Fruit fly (Drosophila melanogaster): ENCODE data around the gene Usp39.
A peak's percentile ranks its signal among the peaks of the same experiment; 100 is the strongest.

Gene Usp39

DNA sequence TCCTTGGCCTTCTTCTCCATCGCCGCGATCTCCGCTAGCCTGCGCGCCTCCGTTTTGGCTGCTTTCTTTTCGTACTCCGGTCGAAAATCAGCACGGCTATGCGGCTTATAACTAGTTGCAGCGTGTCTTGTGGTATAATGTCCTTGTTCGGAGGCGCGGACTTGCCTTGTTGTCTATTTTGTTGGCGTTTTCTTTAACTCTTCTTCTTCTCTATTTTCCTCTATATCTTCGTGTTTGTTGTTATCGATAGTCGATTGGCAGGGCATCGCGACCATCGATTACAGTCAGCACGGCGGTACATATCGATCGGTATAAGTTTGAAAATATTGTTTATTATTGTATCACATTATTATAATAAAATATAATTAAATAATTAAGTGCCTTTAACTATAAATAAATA is 35.4 kb downstream of the Usp39 start, which contains the start of gene Flacc:
Flacc (minus strand) TSS at position 204 of the 400 bp plus-strand sequence.
- no peak for TF ChIP-seq CG34367 (tag; optimal IDR thresholded peaks at IDR 0.05)
- peak; percentile 65 for TF ChIP-seq D1 (tag; optimal IDR thresholded peaks at IDR 0.05)
- TF ChIP-seq rn (GFP tag; IDR thresholded peaks at IDR 0.05) = no peak

dm6 chrX:18894146-18894545 is 36.1 kb downstream of the Usp39 start, which contains the start of gene SdhBL:
Gene SdhBL, plus strand, starts transcription at chrX:18894446.
- TF ChIP-seq CG8159 (tag; optimal IDR thresholded peaks at IDR 0.05) (no peak), Pif1B (GFP tag; optimal IDR thresholded peaks at IDR 0.05) (no peak), CG15710 (tag; optimal IDR thresholded peaks at IDR 0.05) (no peak), EcR (GFP tag; optimal IDR thresholded peaks at IDR 0.05) (no peak), fd96Ca (GFP tag; IDR thresholded peaks at IDR 0.05) (no peak), CG8301 (tag; optimal IDR thresholded peaks at IDR 0.05) (no peak), Pif1A (GFP tag; optimal IDR thresholded peaks at IDR 0.05) (no peak), CG34367 (tag; optimal IDR thresholded peaks at IDR 0.05) (no peak), CG4496 (GFP tag; IDR thresholded peaks at IDR 0.05) (no peak), CG9948 (tag; optimal IDR thresholded peaks at IDR 0.05) (no peak)

- no peak for TF ChIP-seq CG4496 (GFP tag; IDR thresholded peaks at IDR 0.05)
- TF ChIP-seq D1 (tag; optimal IDR thresholded peaks at IDR 0.05) = no peak
- no peak for TF ChIP-seq CG15710 (tag; optimal IDR thresholded peaks at IDR 0.05)
- TF ChIP-seq Pif1A (GFP tag; optimal IDR thresholded peaks at IDR 0.05) = no peak
- TF ChIP-seq Snoo (tag; optimal IDR thresholded peaks at IDR 0.05) = no peak
Measured at dm6 chrX:18897294-18897693, 39.3 kb downstream of the Usp39 start.

dm6 chrX:18897906-18898305 is 39.9 kb downstream of the Usp39 start:
- TF ChIP-seq Snoo (tag; optimal IDR thresholded peaks at IDR 0.05) (no peak), CG32121 (GFP tag; IDR thresholded peaks at IDR 0.05) (no peak), Pif1B (GFP tag; optimal IDR thresholded peaks at IDR 0.05) (no peak), D1 (tag; optimal IDR thresholded peaks at IDR 0.05) (no peak), CG4496 (GFP tag; IDR thresholded peaks at IDR 0.05) (no peak), CG14655 (GFP tag; optimal IDR thresholded peaks at IDR 0.05) (peak; percentile 26), CG15710 (tag; optimal IDR thresholded peaks at IDR 0.05) (peak; percentile 24), Pif1A (GFP tag; optimal IDR thresholded peaks at IDR 0.05) (no peak), EcR (GFP tag; optimal IDR thresholded peaks at IDR 0.05) (no peak), CG8301 (tag; optimal IDR thresholded peaks at IDR 0.05) (peak; percentile 31), CG34367 (tag; optimal IDR thresholded peaks at IDR 0.05) (no peak), Ets98B (GFP tag; IDR thresholded peaks at IDR 0.05) (no peak), CG10348 (GFP tag; IDR thresholded peaks at IDR 0.05) (no peak), CG8159 (tag; optimal IDR thresholded peaks at IDR 0.05) (peak; percentile 39), rn (GFP tag; IDR thresholded peaks at IDR 0.05) (no peak), fd96Ca (GFP tag; IDR thresholded peaks at IDR 0.05) (no peak), CG13204 (GFP tag; optimal IDR thresholded peaks at IDR 0.05) (no peak), CG12605 (GFP tag; IDR thresholded peaks at IDR 0.05) (no peak), gl (tag; optimal IDR thresholded peaks at IDR 0.05) (no peak), CG17806 (tag; optimal IDR thresholded peaks at IDR 0.05) (peak; percentile 0), CG9948 (tag; optimal IDR thresholded peaks at IDR 0.05) (peak; percentile 19)

DNA sequence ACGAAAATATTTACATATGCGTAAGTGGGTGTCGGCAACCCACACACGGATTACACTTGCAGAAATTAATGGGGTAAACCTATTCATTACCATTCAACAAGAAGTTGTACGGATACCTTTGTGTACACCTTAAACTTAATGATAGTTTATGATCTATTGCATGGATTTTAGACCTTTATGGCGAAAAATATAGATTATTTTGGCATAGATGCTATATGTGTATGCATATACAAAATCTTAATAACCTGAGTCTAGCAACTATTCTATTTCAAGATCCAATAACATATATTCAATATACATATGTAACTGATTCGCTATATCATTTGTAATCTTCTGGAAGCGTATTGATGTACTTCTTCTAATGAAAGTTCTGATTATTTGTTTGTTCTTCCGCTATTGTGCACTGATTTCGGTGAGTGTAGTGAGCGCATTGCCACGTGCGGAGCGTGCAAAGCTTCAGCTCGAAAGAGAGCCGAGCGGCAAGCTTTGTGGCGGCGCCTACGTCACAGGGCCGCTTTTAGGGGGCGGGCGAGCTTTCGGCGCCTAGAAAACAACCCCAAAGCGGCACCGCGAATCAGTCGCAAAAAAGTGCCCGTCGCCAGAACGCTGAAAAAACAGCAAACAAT is 41.9 kb downstream of the Usp39 start, which contains the start of gene CG7378:
CG7378 (plus strand) TSS at position 576 of the 626 bp plus-strand sequence.
- TF ChIP-seq Ets98B (GFP tag; IDR thresholded peaks at IDR 0.05) (no peak), CG4496 (GFP tag; IDR thresholded peaks at IDR 0.05) (no peak; the same call in 2 of the 3 replicates), Snoo (tag; optimal IDR thresholded peaks at IDR 0.05) (no peak), CG10348 (GFP tag; IDR thresholded peaks at IDR 0.05) (no peak), CG8301 (tag; optimal IDR thresholded peaks at IDR 0.05) (no peak), CG12605 (GFP tag; IDR thresholded peaks at IDR 0.05) (no peak), Pif1A (GFP tag; optimal IDR thresholded peaks at IDR 0.05) (no peak), EcR (GFP tag; optimal IDR thresholded peaks at IDR 0.05) (no peak), D1 (tag; optimal IDR thresholded peaks at IDR 0.05) (no peak), CG14655 (GFP tag; optimal IDR thresholded peaks at IDR 0.05) (no peak)

dm6 chrX:18900958-18901357 is 43.0 kb downstream of the Usp39 start:
- TF ChIP-seq CG32121 (GFP tag; IDR thresholded peaks at IDR 0.05) (no peak), CG14655 (GFP tag; optimal IDR thresholded peaks at IDR 0.05) (no peak), fd96Ca (GFP tag; IDR thresholded peaks at IDR 0.05) (no peak), D1 (tag; optimal IDR thresholded peaks at IDR 0.05) (no peak), Ets98B (GFP tag; IDR thresholded peaks at IDR 0.05) (no peak), CG4496 (GFP tag; IDR thresholded peaks at IDR 0.05) (no peak), CG17806 (tag; optimal IDR thresholded peaks at IDR 0.05) (no peak)

DNA sequence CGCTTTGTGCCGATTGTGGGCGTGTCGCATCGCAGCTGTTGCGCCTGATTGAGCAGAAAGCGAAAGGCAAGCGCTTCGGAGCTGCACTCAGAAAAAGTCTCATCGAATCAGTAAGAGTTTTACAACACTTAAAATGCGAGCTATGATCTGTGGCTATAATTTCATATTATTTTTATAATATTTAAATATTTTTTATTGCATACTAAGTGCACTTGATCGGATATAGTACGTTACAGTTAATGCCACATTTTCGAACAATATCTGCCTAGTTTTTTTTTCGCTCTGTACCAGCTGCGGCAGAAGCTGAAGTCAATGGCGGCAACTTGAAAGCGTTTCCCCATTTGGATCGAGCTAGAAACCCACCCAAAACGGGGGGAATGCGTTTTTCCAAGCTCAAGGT is 44.8 kb downstream of the Usp39 start:
- TF ChIP-seq CG15710 (tag; optimal IDR thresholded peaks at IDR 0.05) = no peak
- no peak for TF ChIP-seq Pif1A (GFP tag; optimal IDR thresholded peaks at IDR 0.05)
- TF ChIP-seq fd96Ca (GFP tag; IDR thresholded peaks at IDR 0.05) = peak; percentile 11; the same call in 1 of the 3 replicates
